Worm (Caenorhabditis elegans) whole organism, early embryonic: ENCODE results near the gene K09E9.4.

ENCODE experiments used
- B0310.2 ChIP-seq: sonication (generic microtip); optimal IDR thresholded peaks from 2 replicates; lab custom pipeline; 2016; ENCODE audit warnings: mild to moderate bottlenecking, missing genetic modification characterization, missing compliant biosample characterization
- F13C5.2 ChIP-seq: sonication (generic microtip); optimal IDR thresholded peaks from 2 replicates; lab custom pipeline; 2017; ENCODE audit warnings: mild to moderate bottlenecking, missing genetic modification characterization, inconsistent platforms, missing compliant biosample characterization
- ama-1 ChIP-seq: fragments of 150-350 bp; optimal IDR thresholded peaks from 2 replicates; lab custom pipeline; 2014
- ets-7 ChIP-seq: sonication (generic microtip); optimal IDR thresholded peaks from 2 replicates; lab custom pipeline; 2016; ENCODE audit warnings: missing genotype, missing genetic modification characterization, missing compliant biosample characterization
- flt-1 ChIP-seq: fragments of 200-800 bp; sonication (Bioruptor generic); IDR thresholded peaks from 2 replicates; pipeline ENCODE4 v1.3.6; 2022; ENCODE audit warnings: missing genetic modification characterization, missing compliant biosample characterization
- hmbx-1 ChIP-seq: sonication (generic microtip); optimal IDR thresholded peaks from 2 replicates; lab custom pipeline; 2016; ENCODE audit warnings: mild to moderate bottlenecking, missing genetic modification characterization, missing compliant biosample characterization
- hmg-4 ChIP-seq: fragments of 200-800 bp; sonication (Bioruptor generic); optimal IDR thresholded peaks from 2 replicates; lab custom pipeline; 2018; ENCODE audit warnings: mild to moderate bottlenecking, missing genetic modification characterization, missing compliant biosample characterization
- hnd-1 ChIP-seq: sonication (generic microtip); optimal IDR thresholded peaks from 2 replicates; lab custom pipeline; 2016; ENCODE audit warnings: missing genetic modification characterization, missing compliant biosample characterization
- tra-4 ChIP-seq: sonication (generic microtip); optimal IDR thresholded peaks from 2 replicates; lab custom pipeline; 2017; ENCODE audit warnings: missing genetic modification characterization, missing compliant biosample characterization

DNA sequence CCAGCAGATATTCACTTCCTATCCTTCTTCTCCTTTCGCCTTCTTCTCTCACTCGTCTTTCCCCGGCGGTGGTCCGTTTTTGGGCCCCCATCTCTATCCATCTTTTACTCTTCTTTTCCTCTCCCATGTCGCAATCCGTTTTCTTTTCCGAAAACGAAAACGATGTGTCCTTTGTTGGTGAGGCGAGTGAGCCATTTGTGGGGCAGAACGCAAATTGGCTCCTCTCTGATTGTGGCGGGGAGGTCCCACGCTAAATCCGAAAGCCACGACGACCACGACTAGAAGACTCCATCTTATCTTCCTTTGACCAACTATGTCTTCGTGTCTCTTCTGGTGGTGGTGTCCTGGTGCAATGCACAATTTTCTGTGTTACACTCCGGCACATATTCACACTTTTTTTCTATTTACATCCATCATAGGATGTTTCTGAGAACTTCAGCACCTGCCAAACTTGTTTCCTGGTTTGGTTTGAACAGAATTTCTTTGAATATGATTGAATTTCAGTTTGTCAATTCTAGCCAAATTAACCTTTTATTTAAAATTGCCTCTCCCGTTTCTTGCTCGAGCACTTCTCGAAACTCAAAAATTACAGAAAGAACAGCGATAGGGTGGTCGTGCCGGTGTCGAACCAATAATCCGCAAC is 36.0 kb upstream of the K09E9.4 start, which contains the start of gene pcdr-1:
- TF ChIP-seq ama-1 (no peak), tra-4 (tag; lab: Kevin White, UChicago) (no peak), hmbx-1 (tag; lab: Kevin White, UChicago) (no peak), B0310.2 (tag; lab: Kevin White, UChicago) (no peak), flt-1 (GFP tag; lab: Robert Waterston, UW) (no peak), hnd-1 (no peak), F13C5.2 (tag; lab: Kevin White, UChicago) (no peak), ets-7 (tag; lab: Kevin White, UChicago) (no peak), hmg-4 (no peak)
